Fruit fly (Drosophila melanogaster) Kc167 (cell line): ENCODE data around the gene EMC5.

Experiments
- Myc ChIP-seq: fragments of >200 bp; optimal IDR thresholded peaks from 2 replicates; lab custom pipeline; 2017; ENCODE audit warnings: missing external identifiers
- h ChIP-seq: fragments of >200 bp; optimal IDR thresholded peaks from 3 replicates; lab custom pipeline; 2018; ENCODE audit warnings: missing external identifiers
- insv ChIP-seq: fragments of >200 bp; optimal IDR thresholded peaks from 3 replicates; lab custom pipeline; 2018; ENCODE audit warnings: missing external identifiers
- psq ChIP-seq: fragments of >200 bp; optimal IDR thresholded peaks from 2 replicates; lab custom pipeline; 2017; ENCODE audit warnings: missing external identifiers
- ttk ChIP-seq: sonication (Bioruptor generic); optimal IDR thresholded peaks from 2 replicates; lab custom pipeline; 2017; ENCODE audit warnings: missing external identifiers

dm6 chr2L:18954255-18954715 is 33.2 kb upstream of the EMC5 start, which contains the start of gene CG10621:
- TF ChIP-seq ttk (lab: Kevin White, UChicago): no peak
- no peak for TF ChIP-seq psq (lab: Kevin White, UChicago)
- TF ChIP-seq insv (lab: Kevin White, UChicago): no peak
- TF ChIP-seq h (lab: Kevin White, UChicago): no peak
- TF ChIP-seq Myc: no peak
